Fruit fly (Drosophila melanogaster) whole organism, embryonic: ENCODE data around the gene stg.

ENCODE experiments used
- ATbp ChIP-seq: fragments of 200-800 bp; sonication (Bioruptor generic); optimal IDR thresholded peaks from 2 replicates; lab custom pipeline; 2017; ENCODE audit warnings: missing biosample characterization, mild to moderate bottlenecking, missing genetic modification characterization, missing genetic modification reagents
- Ada2b ChIP-seq: fragments of 200-800 bp; sonication (Bioruptor generic); IDR thresholded peaks from 2 replicates; pipeline ENCODE4 v1.3.6; 2022; ENCODE audit warnings: missing biosample characterization, missing genetic modification characterization
- CG10366 ChIP-seq: fragments of 200-800 bp; sonication (Bioruptor generic); IDR thresholded peaks from 2 replicates; pipeline ENCODE4 v1.3.6; 2022; ENCODE audit warnings: missing biosample characterization, missing genetic modification characterization
- CG10654 ChIP-seq: fragments of 200-800 bp; sonication (Bioruptor generic); optimal IDR thresholded peaks from 2 replicates; lab custom pipeline; 2016; ENCODE audit warnings: missing biosample characterization, missing genetic modification characterization
- CG11247 ChIP-seq: fragments of 200-800 bp; sonication (Bioruptor generic); IDR thresholded peaks from 2 replicates; pipeline ENCODE4 v1.3.6; 2022; ENCODE audit warnings: missing biosample characterization, missing genetic modification characterization
- CG11456 ChIP-seq: fragments of 200-800 bp; sonication (Bioruptor generic); IDR thresholded peaks from 3 replicates; pipeline ENCODE4 v1.3.6; 2022; ENCODE audit warnings: missing biosample characterization, missing genetic modification characterization
- CG12299 ChIP-seq: fragments of 200-800 bp; sonication (Bioruptor generic); optimal IDR thresholded peaks from 2 replicates; lab custom pipeline; 2018; ENCODE audit warnings: missing biosample characterization, mild to moderate bottlenecking, missing genetic modification characterization
- CG12942 ChIP-seq: fragments of 200-800 bp; sonication (Bioruptor generic); optimal IDR thresholded peaks from 3 replicates; lab custom pipeline; 2016; ENCODE audit warnings: missing biosample characterization, missing genetic modification characterization
- CG13123 ChIP-seq: fragments of 200-800 bp; sonication (Bioruptor generic); optimal IDR thresholded peaks from 2 replicates; lab custom pipeline; 2016; ENCODE audit warnings: missing biosample characterization, missing genetic modification characterization
- CG13424 ChIP-seq: fragments of 200-800 bp; sonication (Bioruptor generic); optimal IDR thresholded peaks from 2 replicates; lab custom pipeline; 2019; ENCODE audit warnings: missing biosample characterization, mild to moderate bottlenecking, missing genetic modification characterization, moderate library complexity
- CG16813 ChIP-seq: fragments of 200-800 bp; sonication (Bioruptor generic); IDR thresholded peaks from 3 replicates; pipeline ENCODE4 v1.3.6; 2022; ENCODE audit warnings: missing biosample characterization, missing genetic modification characterization; ENCODE audit not compliant: partially characterized antibody
- CG17912 ChIP-seq: fragments of 200-800 bp; sonication (Bioruptor generic); optimal IDR thresholded peaks from 2 replicates; lab custom pipeline; 2018; ENCODE audit warnings: missing biosample characterization, mild to moderate bottlenecking, missing genetic modification characterization
- CG18619 ChIP-seq: fragments of 200-800 bp; sonication (Bioruptor generic); optimal IDR thresholded peaks from 3 replicates; lab custom pipeline; 2017; ENCODE audit warnings: missing biosample characterization, mild to moderate bottlenecking, missing genetic modification characterization
- CG30403 ChIP-seq: fragments of 200-800 bp; sonication (Bioruptor generic); optimal IDR thresholded peaks from 3 replicates; lab custom pipeline; 2016; ENCODE audit warnings: missing biosample characterization, missing genetic modification characterization
- CG4360 ChIP-seq: fragments of 200-800 bp; sonication (Bioruptor generic); IDR thresholded peaks from 2 replicates; pipeline ENCODE4 v1.3.6; 2022; ENCODE audit warnings: missing biosample characterization, missing genetic modification characterization
- CG4854 ChIP-seq: fragments of 200-800 bp; sonication (Bioruptor generic); optimal IDR thresholded peaks from 2 replicates; lab custom pipeline; 2016; ENCODE audit warnings: missing biosample characterization, missing genetic modification characterization, inconsistent platforms
- CG9609 ChIP-seq: fragments of 200-800 bp; sonication (Bioruptor generic); optimal IDR thresholded peaks from 3 replicates; lab custom pipeline; 2016; ENCODE audit warnings: missing biosample characterization, missing genetic modification characterization
- D19B ChIP-seq: fragments of 200-800 bp; sonication (Bioruptor generic); optimal IDR thresholded peaks from 2 replicates; lab custom pipeline; 2017; ENCODE audit warnings: missing biosample characterization, mild to moderate bottlenecking, missing genetic modification characterization
- Hmr ChIP-seq: fragments of 200-800 bp; sonication (Bioruptor generic); optimal IDR thresholded peaks from 3 replicates; lab custom pipeline; 2017; ENCODE audit warnings: mild to moderate bottlenecking, missing biosample characterization, missing genetic modification reagents, missing genetic modification characterization
- Lim3 ChIP-seq: fragments of 200-800 bp; sonication (Bioruptor generic); IDR thresholded peaks from 2 replicates; pipeline ENCODE4 v1.3.6; 2022; ENCODE audit warnings: missing biosample characterization, missing genetic modification characterization
- MBD-R2 ChIP-seq: fragments of 200-800 bp; sonication (Bioruptor generic); IDR thresholded peaks from 2 replicates; pipeline ENCODE4 v1.3.6; 2022; ENCODE audit warnings: missing biosample characterization, missing genetic modification characterization
- NC2β ChIP-seq: fragments of 200-800 bp; sonication (Bioruptor generic); optimal IDR thresholded peaks from 2 replicates; lab custom pipeline; 2016; ENCODE audit warnings: missing biosample characterization, missing genetic modification characterization
- NK7.1 ChIP-seq: fragments of 200-800 bp; sonication (Bioruptor generic); optimal IDR thresholded peaks from 3 replicates; lab custom pipeline; 2016; ENCODE audit warnings: missing biosample characterization, missing genetic modification characterization
- Spps ChIP-seq: fragments of 200-800 bp; sonication (Bioruptor generic); optimal IDR thresholded peaks from 2 replicates; lab custom pipeline; 2018; ENCODE audit warnings: missing biosample characterization, mild to moderate bottlenecking, missing genetic modification characterization
- Sry-δ ChIP-seq: fragments of 200-800 bp; sonication (Bioruptor generic); optimal IDR thresholded peaks from 2 replicates; lab custom pipeline; 2016; ENCODE audit warnings: missing biosample characterization, missing genetic modification characterization
- Taf1 ChIP-seq: fragments of 200-800 bp; sonication (Bioruptor generic); IDR thresholded peaks from 2 replicates; pipeline ENCODE4 v1.3.6; 2022; ENCODE audit warnings: missing biosample characterization, missing genetic modification characterization
- Tbp ChIP-seq: fragments of >200 bp; optimal IDR thresholded peaks from 2 replicates; lab custom pipeline; 2018; ENCODE audit warnings: missing biosample characterization, missing genetic modification characterization
- Vsx1 ChIP-seq: fragments of 200-800 bp; sonication (Bioruptor generic); optimal IDR thresholded peaks from 2 replicates; lab custom pipeline; 2017; ENCODE audit warnings: missing biosample characterization, mild to moderate bottlenecking, missing genetic modification characterization, missing genetic modification reagents
- ara ChIP-seq: fragments of 200-800 bp; sonication (Bioruptor generic); IDR thresholded peaks from 2 replicates; pipeline ENCODE4 v1.3.6; 2022; ENCODE audit warnings: missing biosample characterization, missing genetic modification characterization
- crc ChIP-seq: fragments of 200-800 bp; sonication (Bioruptor generic); optimal IDR thresholded peaks from 2 replicates; lab custom pipeline; 2016; ENCODE audit warnings: missing biosample characterization, missing genetic modification characterization
- dan ChIP-seq: fragments of 200-800 bp; sonication (Bioruptor generic); IDR thresholded peaks from 2 replicates; pipeline ENCODE4 v1.3.6; 2022; ENCODE audit warnings: missing biosample characterization, missing genetic modification characterization
- dm ChIP-seq: fragments of 200-800 bp; sonication (Bioruptor generic); optimal IDR thresholded peaks from 3 replicates; lab custom pipeline; 2016; ENCODE audit warnings: missing biosample characterization, missing genetic modification characterization
- fd96Cb ChIP-seq: fragments of 200-800 bp; sonication (Bioruptor generic); optimal IDR thresholded peaks from 2 replicates; lab custom pipeline; 2018; ENCODE audit warnings: missing biosample characterization, mild to moderate bottlenecking, missing genetic modification characterization, moderate library complexity
- hbn ChIP-seq: fragments of 200-800 bp; sonication (Bioruptor generic); IDR thresholded peaks from 2 replicates; pipeline ENCODE4 v1.3.6; 2022; ENCODE audit warnings: missing biosample characterization, missing genetic modification characterization; ENCODE audit not compliant: partially characterized antibody
- hkb ChIP-seq, 2 experiments: fragments of 200-800 bp in 1 of 2; fragments of >200 bp in 1 of 2; sonication (Bioruptor generic) in 1 of 2; IDR thresholded peaks in 1 of 2; optimal IDR thresholded peaks in 1 of 2; 2 replicates each; pipeline versions ENCODE4 v1.3.6 to Lab custom; 2017 to 2022; ENCODE audit warnings: missing biosample characterization in 1 of 2, missing genetic modification characterization in 1 of 2
- lbe ChIP-seq: fragments of 200-800 bp; sonication (Bioruptor generic); optimal IDR thresholded peaks from 2 replicates; lab custom pipeline; 2016; ENCODE audit warnings: missing biosample characterization, mild to moderate bottlenecking, missing genetic modification characterization
- peb ChIP-seq: fragments of 200-800 bp; sonication (Bioruptor generic); IDR thresholded peaks from 2 replicates; pipeline ENCODE4 v1.3.6; 2022; ENCODE audit warnings: missing biosample characterization, missing genetic modification characterization
- psq ChIP-seq: fragments of 200-800 bp; sonication (Bioruptor generic); optimal IDR thresholded peaks from 2 replicates; lab custom pipeline; 2017; ENCODE audit warnings: missing biosample characterization, missing genetic modification characterization
- pzg ChIP-seq: fragments of 200-800 bp; sonication (Bioruptor generic); optimal IDR thresholded peaks from 3 replicates; lab custom pipeline; 2018; ENCODE audit warnings: missing biosample characterization, mild to moderate bottlenecking, missing genetic modification characterization, moderate library complexity
- ranshi ChIP-seq: fragments of 200-800 bp; sonication (Bioruptor generic); IDR thresholded peaks from 2 replicates; pipeline ENCODE4 v1.3.6; 2022; ENCODE audit warnings: missing biosample characterization, missing genetic modification characterization
- run ChIP-seq: fragments of 200-800 bp; sonication (Bioruptor generic); optimal IDR thresholded peaks from 3 replicates; lab custom pipeline; 2018; ENCODE audit warnings: missing biosample characterization, mild to moderate bottlenecking, missing genetic modification characterization
- salm ChIP-seq: fragments of 200-800 bp; sonication (Bioruptor generic); optimal IDR thresholded peaks from 2 replicates; lab custom pipeline; 2018; ENCODE audit warnings: missing biosample characterization, mild to moderate bottlenecking, missing genetic modification characterization
- schlank ChIP-seq: fragments of 200-800 bp; sonication (Bioruptor generic); optimal IDR thresholded peaks from 2 replicates; lab custom pipeline; 2018; ENCODE audit warnings: missing biosample characterization, mild to moderate bottlenecking, missing genetic modification characterization
- seq ChIP-seq: fragments of 200-800 bp; sonication (Bioruptor generic); IDR thresholded peaks from 2 replicates; pipeline ENCODE4 v1.3.6; 2022; ENCODE audit warnings: missing biosample characterization, missing genetic modification characterization
- sim ChIP-seq: fragments of 200-800 bp; sonication (Bioruptor generic); IDR thresholded peaks from 2 replicates; pipeline ENCODE4 v1.3.6; 2022; ENCODE audit warnings: missing biosample characterization, missing genetic modification characterization
- sob ChIP-seq: fragments of 200-800 bp; sonication (Bioruptor generic); IDR thresholded peaks from 2 replicates; pipeline ENCODE4 v1.3.6; 2022; ENCODE audit warnings: missing biosample characterization, missing genetic modification characterization
- toy ChIP-seq: fragments of 200-800 bp; sonication (Bioruptor generic); IDR thresholded peaks from 2 replicates; pipeline ENCODE4 v1.3.6; 2022; ENCODE audit warnings: missing biosample characterization, missing genetic modification characterization
- unc-4 ChIP-seq: fragments of 200-800 bp; sonication (Bioruptor generic); IDR thresholded peaks from 2 replicates; pipeline ENCODE4 v1.3.6; 2022; ENCODE audit warnings: missing biosample characterization, missing genetic modification characterization; ENCODE audit not compliant: partially characterized antibody
- usp ChIP-seq: fragments of >200 bp; optimal IDR thresholded peaks from 2 replicates; lab custom pipeline; 2017; ENCODE audit warnings: missing biosample characterization, missing genetic modification characterization

The stg gene

DNA sequence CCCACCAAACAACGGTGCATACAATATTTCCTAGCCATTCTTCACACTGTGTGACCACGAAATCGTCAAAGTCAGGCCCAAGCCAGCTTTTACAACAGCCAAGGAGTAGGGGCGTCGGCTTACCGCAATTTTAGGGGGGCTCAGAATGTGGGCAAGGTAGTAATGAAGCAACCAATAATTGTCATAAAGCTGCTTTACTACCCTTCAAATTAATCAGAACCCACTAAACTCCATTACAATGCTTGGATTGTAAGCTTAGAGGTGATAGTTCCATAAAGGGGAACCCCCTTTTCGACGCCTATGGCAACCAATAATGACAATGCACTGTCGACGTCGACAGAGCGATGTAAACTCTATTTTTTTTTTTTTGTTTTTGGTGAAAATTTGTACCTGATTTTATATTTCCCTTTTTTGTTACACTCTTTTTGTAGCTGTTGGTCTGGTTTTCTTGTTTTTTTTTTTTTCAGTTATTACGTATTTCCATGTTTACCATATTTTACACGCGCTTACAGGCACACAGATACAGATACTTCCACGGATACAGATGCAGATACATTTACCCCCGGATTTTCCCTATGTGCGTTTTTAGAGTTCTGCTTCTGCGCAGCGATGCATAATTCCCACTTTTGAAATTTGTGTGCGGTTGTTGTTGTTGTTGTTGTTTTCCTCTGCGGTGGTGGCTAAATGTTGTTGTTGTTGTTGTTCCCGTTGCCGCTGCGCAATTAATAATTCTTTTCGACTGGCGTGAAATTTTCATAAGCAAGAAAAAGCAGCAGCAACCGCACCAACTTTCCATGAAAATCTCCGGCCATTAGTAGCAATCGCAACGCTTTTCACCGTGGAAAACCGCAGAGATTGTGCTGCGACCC is 50.8 kb downstream of the stg start (continued):
- TF ChIP-seq CG12942 (GFP tag; lab: Kevin White, UChicago): peak; percentile 75
- TF ChIP-seq CG13123 (GFP tag; lab: Kevin White, UChicago): peak; percentile 38
- peak; percentile 88 for TF ChIP-seq fd96Cb
- TF ChIP-seq CG17912 (GFP tag; lab: Kevin White, UChicago): no peak
- TF ChIP-seq MBD-R2 (GFP tag; lab: Robert Waterston, UW): no peak
- 0 out of 3 replicates have a peak, but pooled peaks have one; percentile 61 for TF ChIP-seq CG11456 (GFP tag; lab: Robert Waterston, UW)
- peak; percentile 30 for TF ChIP-seq Sry-δ (GFP tag; lab: Kevin White, UChicago)
- peak; percentile 42 for TF ChIP-seq CG4854 (GFP tag; lab: Kevin White, UChicago)
- peak; percentile 81 for TF ChIP-seq peb (GFP tag; lab: Robert Waterston, UW)
- TF ChIP-seq CG18619 (GFP tag; lab: Kevin White, UChicago): peak; percentile 51
- TF ChIP-seq ranshi (GFP tag; lab: Robert Waterston, UW): peak; percentile 72; the same call in 1 of the 2 replicates
- TF ChIP-seq CG10366: peak; percentile 76
- peak; percentile 6 for TF ChIP-seq D19B (GFP tag; lab: Kevin White, UChicago)
- TF ChIP-seq ara (GFP tag; lab: Robert Waterston, UW): peak; percentile 85
- no peak for TF ChIP-seq Taf1
- peak; percentile 72 for TF ChIP-seq CG9609 (GFP tag; lab: Kevin White, UChicago)
- TF ChIP-seq CG13424 (tag; lab: Kevin White, UChicago): peak; percentile 86
- TF ChIP-seq CG30403 (GFP tag; lab: Kevin White, UChicago): peak; percentile 72
- TF ChIP-seq dm (GFP tag; lab: Kevin White, UChicago): peak; percentile 42
- TF ChIP-seq Tbp (GFP tag; lab: Kevin White, UChicago): no peak
- no peak for TF ChIP-seq usp (GFP tag; lab: Kevin White, UChicago)
- peak; percentile 86 for TF ChIP-seq ATbp (GFP tag; lab: Kevin White, UChicago)
- TF ChIP-seq NK7.1 (GFP tag; lab: Kevin White, UChicago): no peak
- peak; percentile 27 for TF ChIP-seq crc (GFP tag; lab: Kevin White, UChicago)
- peak; percentile 16 for TF ChIP-seq Hmr (GFP tag; lab: Kevin White, UChicago)
- TF ChIP-seq CG10654: peak; percentile 76
- TF ChIP-seq sob (GFP tag; lab: Robert Waterston, UW): peak; percentile 49; the same call in 1 of the 2 replicates
- TF ChIP-seq lbe (GFP tag; lab: Kevin White, UChicago): no peak
- TF ChIP-seq dan (GFP tag; lab: Robert Waterston, UW): peak; percentile 47; the same call in 1 of the 2 replicates
- peak; percentile 32 for TF ChIP-seq Vsx1
- peak; percentile 59 for TF ChIP-seq CG12299
- no peak for TF ChIP-seq hkb (optimal IDR thresholded peaks at IDR 0.05; lab: Kevin White, UChicago)
- TF ChIP-seq hkb (GFP tag; IDR thresholded peaks at IDR 0.05; lab: Robert Waterston, UW): peak; percentile 78
- TF ChIP-seq CG11247 (GFP tag; lab: Robert Waterston, UW): peak; percentile 32; the same call in 1 of the 2 replicates
- TF ChIP-seq toy (GFP tag; lab: Robert Waterston, UW): no peak
- TF ChIP-seq hbn (GFP tag; lab: Robert Waterston, UW): no peak
- TF ChIP-seq schlank (tag; lab: Kevin White, UChicago): no peak
- TF ChIP-seq Lim3 (GFP tag; lab: Robert Waterston, UW): peak; percentile 19; the same call in 1 of the 2 replicates
- peak; percentile 18 for TF ChIP-seq psq
- TF ChIP-seq pzg (GFP tag; lab: Kevin White, UChicago): no peak
- TF ChIP-seq CG4360 (GFP tag; lab: Robert Waterston, UW): peak; percentile 99
- TF ChIP-seq seq: peak; percentile 44; the same call in 1 of the 2 replicates
- peak; percentile 68 for TF ChIP-seq NC2β (GFP tag; lab: Kevin White, UChicago)
- TF ChIP-seq sim (GFP tag; lab: Robert Waterston, UW): peak; percentile 61; the same call in 1 of the 2 replicates
- TF ChIP-seq run (tag; lab: Kevin White, UChicago): peak; percentile 65
- TF ChIP-seq Spps: peak; percentile 72
- peak; percentile 59 for TF ChIP-seq salm (tag; lab: Kevin White, UChicago)
- TF ChIP-seq Ada2b (GFP tag; lab: Robert Waterston, UW): peak; percentile 72
- TF ChIP-seq CG16813: no peak
- no peak for TF ChIP-seq unc-4 (GFP tag; lab: Robert Waterston, UW)
